Worm (Caenorhabditis elegans) whole organism, L4 larva: ENCODE results near the gene his-71.

Source experiments
- ama-1 ChIP-seq: fragments of 150-350 bp; optimal IDR thresholded peaks from 2 replicates; lab custom pipeline; 2014; ENCODE audit warnings: inconsistent platforms, mixed read lengths
- duxl-1 ChIP-seq: sonication (generic microtip); optimal IDR thresholded peaks from 2 replicates; lab custom pipeline; 2016; ENCODE audit warnings: mild to moderate bottlenecking, missing genetic modification characterization, moderate library complexity, missing compliant biosample characterization; ENCODE audit not compliant: poor library complexity
- hlh-30 ChIP-seq: sonication (generic microtip); optimal IDR thresholded peaks from 2 replicates; lab custom pipeline; 2017; ENCODE audit warnings: antibody characterized with exemption, mild to moderate bottlenecking, missing genetic modification characterization, missing compliant biosample characterization; ENCODE audit not compliant: insufficient read depth
- madf-5 ChIP-seq, 2 experiments: fragments of 200-800 bp; sonication (Bioruptor generic); IDR thresholded peaks; 2 replicates each; pipeline ENCODE4 v1.3.6; 2022; ENCODE audit warnings: missing compliant biosample characterization in 2 of 2, missing genetic modification characterization in 2 of 2
- zip-11 ChIP-seq: fragments of 200-800 bp; sonication (Bioruptor generic); IDR thresholded peaks from 2 replicates; pipeline ENCODE4 v1.3.6; 2022; ENCODE audit warnings: missing genetic modification characterization, missing compliant biosample characterization

- TF ChIP-seq zip-11 (GFP tag; lab: Robert Waterston, UW) (no peak), duxl-1 (tag; lab: Kevin White, UChicago) (no peak), ama-1 (lab: Kevin White, UChicago) (no peak), madf-5 (GFP tag; IDR thresholded peaks at IDR 0.05; lab: Robert Waterston, UW) (no peak), hlh-30 (tag; lab: Kevin White, UChicago) (no peak)
Observed at ce11 chrX:7975741-7976140, 6.1 kb downstream of the his-71 start.
